Worm (Caenorhabditis elegans) whole organism, L1 larva: ENCODE results near the gene srn-1.

Source experiments
- C04F5.9 ChIP-seq: sonication (generic microtip); optimal IDR thresholded peaks from 2 replicates; lab custom pipeline; 2016; ENCODE audit warnings: missing genetic modification characterization, missing compliant biosample characterization
- C34B4.2 ChIP-seq: sonication (generic microtip); optimal IDR thresholded peaks from 2 replicates; lab custom pipeline; 2017; ENCODE audit warnings: mild to moderate bottlenecking, missing genetic modification characterization, missing compliant biosample characterization
- Y116A8C.19 ChIP-seq: sonication (generic microtip); optimal IDR thresholded peaks from 2 replicates; lab custom pipeline; 2016; ENCODE audit warnings: missing compliant biosample characterization, missing genetic modification characterization, borderline replicate concordance
- aha-1 ChIP-seq: fragments of 150-350 bp; optimal IDR thresholded peaks from 2 replicates; lab custom pipeline; 2014; ENCODE audit warnings: missing biosample characterization, missing genetic modification characterization
- alr-1 ChIP-seq: fragments of 200-800 bp; sonication (Bioruptor generic); optimal IDR thresholded peaks from 2 replicates; lab custom pipeline; 2018; ENCODE audit warnings: borderline replicate concordance, mild to moderate bottlenecking, missing genetic modification characterization, missing compliant biosample characterization
- blmp-1 ChIP-seq: fragments of 150-350 bp; optimal IDR thresholded peaks from 2 replicates; lab custom pipeline; 2014; ENCODE audit warnings: missing biosample characterization, missing genetic modification characterization
- efl-1 ChIP-seq, 4 experiments: fragments of 150-350 bp; optimal IDR thresholded peaks in 3 of 4; peaks in 1 of 4; 1 replicate in 1 of 4; 2 replicates in 3 of 4; lab custom pipeline; 2014; ENCODE audit warnings: missing biosample characterization in 2 of 4, missing genetic modification characterization in 2 of 4, missing genetic modification reagents in 2 of 4
- elt-2 ChIP-seq: sonication (generic microtip); optimal IDR thresholded peaks from 2 replicates; lab custom pipeline; 2016; ENCODE audit warnings: missing genetic modification characterization, mild to moderate bottlenecking, inconsistent platforms, missing compliant biosample characterization, missing genetic modification reagents
- elt-3 ChIP-seq, 6 experiments: fragments of 150-350 bp in 1 of 6; sonication (generic microtip); optimal IDR thresholded peaks; 2 replicates each; lab custom pipeline; 2017 to 2018; ENCODE audit warnings: missing biosample characterization in 6 of 6, missing genetic modification characterization in 6 of 6, inconsistent platforms in 1 of 6
- fkh-8 ChIP-seq: sonication (generic microtip); optimal IDR thresholded peaks from 2 replicates; lab custom pipeline; 2016; ENCODE audit warnings: mild to moderate bottlenecking, missing genetic modification characterization, missing compliant biosample characterization
- hlh-4 ChIP-seq: sonication (generic microtip); optimal IDR thresholded peaks from 2 replicates; lab custom pipeline; 2016; ENCODE audit warnings: mild to moderate bottlenecking, missing genetic modification characterization, missing compliant biosample characterization
- irx-1 ChIP-seq: sonication (generic microtip); optimal IDR thresholded peaks from 2 replicates; lab custom pipeline; 2016; ENCODE audit warnings: missing genetic modification characterization, missing compliant biosample characterization
- lin-13 ChIP-seq: fragments of 150-350 bp; optimal IDR thresholded peaks from 2 replicates; lab custom pipeline; 2014; ENCODE audit warnings: missing biosample characterization, missing genetic modification reagents, missing genetic modification characterization
- lin-14 ChIP-seq: fragments of 200-800 bp; sonication (Bioruptor generic); optimal IDR thresholded peaks from 2 replicates; lab custom pipeline; 2018; ENCODE audit warnings: mild to moderate bottlenecking, missing genetic modification characterization, moderate library complexity, missing compliant biosample characterization
- lin-35 ChIP-seq, 2 experiments: fragments of 150-350 bp; optimal IDR thresholded peaks; 2 replicates each; lab custom pipeline; 2014; ENCODE audit warnings: missing biosample characterization in 2 of 2, missing genetic modification characterization in 2 of 2, missing genetic modification reagents in 2 of 2
- lsy-2 ChIP-seq, 2 experiments: fragments of 150-350 bp; optimal IDR thresholded peaks; 2 replicates each; lab custom pipeline; 2014; ENCODE audit warnings: missing biosample characterization in 2 of 2, missing genetic modification characterization in 2 of 2
- mab-9 ChIP-seq: fragments of 200-800 bp; sonication (Bioruptor generic); IDR thresholded peaks from 2 replicates; pipeline ENCODE4 v1.3.6; 2022; ENCODE audit warnings: missing genetic modification reagents, missing genetic modification characterization, missing compliant biosample characterization
- mef-2 ChIP-seq: fragments of 150-350 bp; optimal IDR thresholded peaks from 2 replicates; lab custom pipeline; 2014; ENCODE audit warnings: missing biosample characterization, missing genetic modification characterization
- nhr-12 ChIP-seq: sonication (generic microtip); optimal IDR thresholded peaks from 2 replicates; lab custom pipeline; 2017; ENCODE audit warnings: missing biosample characterization, missing genetic modification characterization
- nhr-20 ChIP-seq: sonication (generic microtip); optimal IDR thresholded peaks from 2 replicates; lab custom pipeline; 2016; ENCODE audit warnings: mild to moderate bottlenecking, missing genetic modification characterization, missing compliant biosample characterization
- nhr-47 ChIP-seq: sonication (generic microtip); optimal IDR thresholded peaks from 2 replicates; lab custom pipeline; 2016; ENCODE audit warnings: mild to moderate bottlenecking, missing genetic modification characterization, moderate library complexity, missing compliant biosample characterization
- nhr-84 ChIP-seq: sonication (generic microtip); optimal IDR thresholded peaks from 2 replicates; lab custom pipeline; 2017; ENCODE audit warnings: missing biosample characterization, missing genetic modification characterization
- nhr-90 ChIP-seq: sonication (generic microtip); optimal IDR thresholded peaks from 2 replicates; lab custom pipeline; 2016; ENCODE audit warnings: mild to moderate bottlenecking, missing genetic modification characterization, missing compliant biosample characterization; ENCODE audit not compliant: poor library complexity
- pag-3 ChIP-seq: sonication (generic microtip); optimal IDR thresholded peaks from 2 replicates; lab custom pipeline; 2017; ENCODE audit warnings: missing genetic modification characterization, mild to moderate bottlenecking, missing compliant biosample characterization, antibody characterized with exemption, borderline replicate concordance; ENCODE audit not compliant: insufficient read depth
- rnt-1 ChIP-seq: sonication (generic microtip); optimal IDR thresholded peaks from 2 replicates; lab custom pipeline; 2016; ENCODE audit warnings: mild to moderate bottlenecking, missing genetic modification characterization, moderate library complexity, missing compliant biosample characterization
- skn-1 ChIP-seq: fragments of 150-350 bp; optimal IDR thresholded peaks from 2 replicates; lab custom pipeline; 2014; ENCODE audit warnings: missing biosample characterization, missing genetic modification characterization
- snu-23 ChIP-seq: sonication (generic microtip); optimal IDR thresholded peaks from 2 replicates; lab custom pipeline; 2016; ENCODE audit warnings: missing genetic modification characterization, missing compliant biosample characterization
- sox-4 ChIP-seq: sonication (generic microtip); optimal IDR thresholded peaks from 2 replicates; lab custom pipeline; 2016; ENCODE audit warnings: missing genetic modification characterization, missing compliant biosample characterization
- unc-62 ChIP-seq: fragments of 150-350 bp; optimal IDR thresholded peaks from 2 replicates; lab custom pipeline; 2014; ENCODE audit warnings: missing biosample characterization, missing genetic modification reagents, missing genetic modification characterization
- unc-98 ChIP-seq: fragments of 200-800 bp; sonication (Bioruptor generic); IDR thresholded peaks from 2 replicates; pipeline ENCODE4 v1.3.6; 2022; ENCODE audit warnings: missing genetic modification characterization, missing compliant biosample characterization
- xbp-1 ChIP-seq: sonication (generic microtip); optimal IDR thresholded peaks from 2 replicates; lab custom pipeline; 2016; ENCODE audit warnings: missing genetic modification characterization, missing compliant biosample characterization

Gene srn-1

ce11 chrV:6303471-6303870, 17.2 kb upstream of the srn-1 start, which contains the start of gene sago-1:
Gene sago-1 (plus strand): TSS chrV:6303771.
- TF ChIP-seq unc-62 (GFP tag; lab: Kevin White, UChicago) (no peak), nhr-12 (tag; lab: Kevin White, UChicago) (no peak), rnt-1 (tag; lab: Kevin White, UChicago) (no peak), mef-2 (tag; lab: Kevin White, UChicago) (no peak)

- TF ChIP-seq nhr-47 (no peak), Y116A8C.19 (no peak), blmp-1 (peak; percentile 68)
Observed at ce11 chrV:6302465-6302864, 16.2 kb upstream of the srn-1 start.

- TF ChIP-seq C04F5.9 (tag; lab: Kevin White, UChicago) (no peak), lin-14 (GFP tag; lab: Kevin White, UChicago) (no peak), sox-4 (no peak), mef-2 (tag; lab: Kevin White, UChicago) (no peak), alr-1 (tag; lab: Kevin White, UChicago) (no peak), lsy-2 (tag; optimal IDR thresholded peaks at IDR 0.05; lab: Kevin White, UChicago) (no peak), blmp-1 (no peak), nhr-84 (tag; lab: Kevin White, UChicago) (no peak)
Observed at ce11 chrV:6301046-6301445, 14.8 kb upstream of the srn-1 start.

ce11 chrV:6296536-6296935, 10.3 kb upstream of the srn-1 start:
- peak; percentile 64 for TF ChIP-seq unc-98 (GFP tag; lab: Robert Waterston, UW)

ce11 chrV:6292401-6292800, 6.2 kb upstream of the srn-1 start, which contains the start of gene K12B6.9:
Gene K12B6.9 (minus strand): TSS chrV:6292666.
- no peak for TF ChIP-seq snu-23 (GFP tag; lab: Kevin White, UChicago)
- TF ChIP-seq lin-35 (GFP tag; optimal IDR thresholded peaks at IDR 0.05; lab: Kevin White, UChicago), result peak in 1 of 2 experiments; percentile 32
- no peak for TF ChIP-seq unc-98 (GFP tag; lab: Robert Waterston, UW)
- no peak for TF ChIP-seq elt-3 (tag; optimal IDR thresholded peaks at IDR 0.05; lab: Kevin White, UChicago)
- TF ChIP-seq mab-9 (GFP tag; lab: Robert Waterston, UW), result no peak
- TF ChIP-seq elt-2 (tag; lab: Kevin White, UChicago), result peak; percentile 55

ce11 chrV:6291301-6291700, 5.1 kb upstream of the srn-1 start:
- TF ChIP-seq nhr-20 (tag; lab: Kevin White, UChicago), result no peak
- TF ChIP-seq efl-1 (optimal IDR thresholded peaks at IDR 0.05; lab: Kevin White, UChicago), result no peak
- peak in 1 of 2 experiments; percentile 64 for TF ChIP-seq efl-1 (GFP tag; optimal IDR thresholded peaks at IDR 0.05 in 1 of 2; lab: Kevin White, UChicago)
- TF ChIP-seq lin-13, result no peak
- TF ChIP-seq elt-2 (tag; lab: Kevin White, UChicago), result peak; percentile 28

ce11 chrV:6288607-6289006, 2.4 kb upstream of the srn-1 start, which contains the start of gene K12B6.11:
Gene K12B6.11 (plus strand): TSS chrV:6288907.
- TF ChIP-seq hlh-4 (no peak), irx-1 (no peak), C04F5.9 (tag; lab: Kevin White, UChicago) (no peak), skn-1 (tag; lab: Kevin White, UChicago) (no peak), nhr-84 (tag; lab: Kevin White, UChicago) (no peak), pag-3 (no peak)

ce11 chrV:6281175-6281574, 5.1 kb downstream of the srn-1 start, which contains the start of the genes K12B6.4 and spe-49:
Gene K12B6.4 (minus strand): TSS chrV:6281275.
Gene spe-49 (plus strand): TSS chrV:6281359.
- TF ChIP-seq C34B4.2 (tag; lab: Kevin White, UChicago), result no peak
- no peak for TF ChIP-seq blmp-1
- no peak for TF ChIP-seq nhr-90 (tag; lab: Kevin White, UChicago)
- no peak for TF ChIP-seq aha-1
- TF ChIP-seq fkh-8, result no peak
- no peak for TF ChIP-seq skn-1 (tag; lab: Kevin White, UChicago)
- no peak for TF ChIP-seq xbp-1 (tag; lab: Kevin White, UChicago)
- TF ChIP-seq, all 84 proteins: peak for 0
